Worm (Caenorhabditis elegans): ENCODE data around the gene dpf-5.

dpf-5 gene

ce11 chrIV:4827219-4827618 lies 20.8 kb upstream of the dpf-5 start, which contains the start of gene mpz-4:
Gene mpz-4, minus strand, starts transcription at chrIV:4827319.
- no peak for TF ChIP-seq B0336.3 (GFP tag; IDR thresholded peaks at IDR 0.05)
- TF ChIP-seq C06A6.2 (GFP tag; conservative IDR thresholded peaks at IDR 0.05) = no peak
- no peak for TF ChIP-seq sdz-38 (tag; optimal IDR thresholded peaks at IDR 0.05)

ce11 chrIV:4821843-4822242 lies 15.5 kb upstream of the dpf-5 start:
- no peak for TF ChIP-seq lsl-1 (GFP tag; optimal IDR thresholded peaks at IDR 0.05)
- TF ChIP-seq K12H6.12 (tag; optimal IDR thresholded peaks at IDR 0.05) = no peak
- peak; percentile 2 for TF ChIP-seq unc-62 (GFP tag; optimal IDR thresholded peaks at IDR 0.05)
- TF ChIP-seq let-607 (tag; optimal IDR thresholded peaks at IDR 0.05) = peak in 1 of 2 experiments; percentile 24
- no peak for TF ChIP-seq gei-17 (GFP tag; optimal IDR thresholded peaks at IDR 0.05)
- peak; percentile 81 for TF ChIP-seq nhr-80 (tag; optimal IDR thresholded peaks at IDR 0.05)
- TF ChIP-seq F33H1.4 (GFP tag; IDR thresholded peaks at IDR 0.05) = no peak

- peak; percentile 81 to 83 for TF ChIP-seq let-607 (tag; optimal IDR thresholded peaks at IDR 0.05)
- no peak for TF ChIP-seq K11D2.4 (GFP tag; IDR thresholded peaks at IDR 0.05)
- TF ChIP-seq B0336.3 (GFP tag; IDR thresholded peaks at IDR 0.05) = no peak
- TF ChIP-seq cebp-1 (GFP tag; IDR thresholded peaks at IDR 0.05) = no peak
- peak; percentile 45 for TF ChIP-seq cebp-1 (tag; optimal IDR thresholded peaks at IDR 0.05)
- TF ChIP-seq F55B11.4 (tag; optimal IDR thresholded peaks at IDR 0.05; ENCODE audit: borderline replicate concordance, insufficient read depth) = no peak
- no peak for TF ChIP-seq ceh-40 (GFP tag; IDR thresholded peaks at IDR 0.05)
- no peak for TF ChIP-seq ztf-3 (GFP tag; optimal IDR thresholded peaks at IDR 0.05)
- TF ChIP-seq atf-7 (tag; optimal IDR thresholded peaks at IDR 0.05) = peak; percentile 33
- TF ChIP-seq ztf-22 (GFP tag; optimal IDR thresholded peaks at IDR 0.05) = peak; percentile 4
- no peak for TF ChIP-seq F49E8.2 (tag; optimal IDR thresholded peaks at IDR 0.05; ENCODE audit: insufficient read depth)
- TF ChIP-seq nhr-80 (tag; optimal IDR thresholded peaks at IDR 0.05) = peak; percentile 77
- TF ChIP-seq lin-40 (tag; optimal IDR thresholded peaks at IDR 0.05) = no peak
- no peak for TF ChIP-seq snpc-3.4 (tag; optimal IDR thresholded peaks at IDR 0.05)
- 0 out of 2 replicates have a peak, but pooled peaks have one; percentile 46 for TF ChIP-seq Y56A3A.18 (GFP tag; IDR thresholded peaks at IDR 0.05)
- TF ChIP-seq pha-4 (tag; optimal IDR thresholded peaks at IDR 0.05) = peak; percentile 14
- TF ChIP-seq madf-6 (GFP tag; IDR thresholded peaks at IDR 0.05) = no peak
- TF ChIP-seq ets-4 (GFP tag; optimal IDR thresholded peaks at IDR 0.05) = no peak
Measured at ce11 chrIV:4821054-4821453, 14.7 kb upstream of the dpf-5 start, which contains the start of gene H06H21.8. Gene H06H21.8, minus strand, starts transcription at chrIV:4821131.

ce11 chrIV:4814185-4814584 lies 7.8 kb upstream of the dpf-5 start, which contains the start of gene srw-94:
Gene srw-94, plus strand, starts transcription at chrIV:4814485.
- no peak for TF ChIP-seq nfya-2 (GFP tag; IDR thresholded peaks at IDR 0.05)
- no peak for TF ChIP-seq ztf-22 (GFP tag; optimal IDR thresholded peaks at IDR 0.05)
- TF ChIP-seq somi-1 (GFP tag; optimal IDR thresholded peaks at IDR 0.05) = no peak
- no peak for TF ChIP-seq xnd-1 (tag; optimal IDR thresholded peaks at IDR 0.05)
- no peak for TF ChIP-seq snpc-1.3 (tag; optimal IDR thresholded peaks at IDR 0.05; ENCODE audit: insufficient read depth)
- TF ChIP-seq mes-4 (tag; optimal IDR thresholded peaks at IDR 0.05) = no peak
- no peak for TF ChIP-seq dpl-1 (GFP tag; optimal IDR thresholded peaks at IDR 0.05)

- TF ChIP-seq dpl-1 (GFP tag; optimal IDR thresholded peaks at IDR 0.05) (no peak), Y53G8AR.9 (GFP tag; conservative IDR thresholded peaks at IDR 0.05) (no peak), snpc-1.3 (tag; optimal IDR thresholded peaks at IDR 0.05; ENCODE audit: insufficient read depth) (peak; percentile 19), madf-3 (GFP tag; IDR thresholded peaks at IDR 0.05) (0 out of 2 replicates have a peak, but pooled peaks have one; percentile 71), mes-4 (tag; optimal IDR thresholded peaks at IDR 0.05) (no peak), dox-1 (GFP tag; IDR thresholded peaks at IDR 0.05) (no peak), snpc-3.4 (tag; optimal IDR thresholded peaks at IDR 0.05) (peak; percentile 24), madf-6 (GFP tag; IDR thresholded peaks at IDR 0.05) (peak; percentile 45; the same call in 1 of the 2 replicates), K12H6.12 (tag; optimal IDR thresholded peaks at IDR 0.05) (no peak), ztf-18 (tag; optimal IDR thresholded peaks at IDR 0.05) (no peak), snpc-4 (GFP tag; optimal IDR thresholded peaks at IDR 0.05) (no peak), snpc-4 (tag; optimal IDR thresholded peaks at IDR 0.05) (peak in 2 of 4 experiments; percentile 51 to 81), rcor-1 (GFP tag; IDR thresholded peaks at IDR 0.05) (peak; percentile 50; the same call in 1 of the 2 replicates), Y67H2A.10 (GFP tag; conservative IDR thresholded peaks at IDR 0.05) (no peak), F49E8.2 (tag; optimal IDR thresholded peaks at IDR 0.05; ENCODE audit: insufficient read depth) (peak; percentile 59), lin-26 (GFP tag; IDR thresholded peaks at IDR 0.05) (0 out of 2 replicates have a peak, but pooled peaks have one; percentile 18), F22D6.2 (tag; optimal IDR thresholded peaks at IDR 0.05) (no peak)
Measured at ce11 chrIV:4811863-4812262, 5.5 kb upstream of the dpf-5 start, which contains the start of gene srw-95. Gene srw-95, plus strand, starts transcription at chrIV:4812075.

Data from whole organism, young adult.